Fruit fly (Drosophila melanogaster): ENCODE measurements around the gene dan.

dan gene

DNA sequence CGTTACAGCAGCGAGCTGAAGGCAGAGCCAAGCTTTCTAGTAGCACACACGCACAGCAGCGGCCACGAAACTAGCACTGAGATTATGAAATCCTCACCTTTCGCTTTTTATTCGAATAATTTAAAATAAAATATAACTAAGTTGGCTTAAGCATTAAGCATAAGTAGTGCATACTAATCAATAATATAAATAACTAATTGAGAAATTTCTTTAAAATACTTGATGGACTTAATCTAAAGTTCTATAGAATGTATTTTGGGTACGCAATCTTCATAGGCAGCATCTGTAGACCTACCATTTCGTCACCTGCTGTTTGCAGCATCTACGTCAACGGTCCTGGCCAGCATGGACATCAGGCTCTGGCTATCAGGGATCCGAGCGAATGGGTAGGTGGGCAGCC, 31.8 kb upstream of the dan start (continued):
- peak; percentile 39; the same call in 1 of the 2 replicates for TF ChIP-seq CG31441 (GFP tag; IDR thresholded peaks at IDR 0.05)
- no peak for TF ChIP-seq CG8359 (GFP tag; optimal IDR thresholded peaks at IDR 0.05; ENCODE audit: borderline replicate concordance)
- no peak for TF ChIP-seq CG32532 (GFP tag; IDR thresholded peaks at IDR 0.05)
- TF ChIP-seq CG9215 (GFP tag; IDR thresholded peaks at IDR 0.05) = no peak
- TF ChIP-seq gsb (GFP tag; IDR thresholded peaks at IDR 0.05) = no peak
- TF ChIP-seq Side (GFP tag; optimal IDR thresholded peaks at IDR 0.05) = no peak
- no peak for TF ChIP-seq CG7928 (GFP tag; optimal IDR thresholded peaks at IDR 0.05)
- no peak for TF ChIP-seq B-H2 (GFP tag; optimal IDR thresholded peaks at IDR 0.05)
- TF ChIP-seq Eip74EF (GFP tag; optimal IDR thresholded peaks at IDR 0.05) = no peak
- peak; percentile 19 for TF ChIP-seq CG17359 (tag; optimal IDR thresholded peaks at IDR 0.05)
- no peak for TF ChIP-seq corto (GFP tag; optimal IDR thresholded peaks at IDR 0.05)
- TF ChIP-seq CG17361 (GFP tag; IDR thresholded peaks at IDR 0.05) = no peak
- TF ChIP-seq ac (GFP tag; optimal IDR thresholded peaks at IDR 0.05) = no peak
- TF ChIP-seq CG4854 (GFP tag; optimal IDR thresholded peaks at IDR 0.05) = no peak
- TF ChIP-seq CG15514 (GFP tag; optimal IDR thresholded peaks at IDR 0.05) = peak; percentile 13
- TF ChIP-seq NC2β (GFP tag; optimal IDR thresholded peaks at IDR 0.05) = no peak
- TF ChIP-seq CG2202 (tag; optimal IDR thresholded peaks at IDR 0.05) = no peak
- TF ChIP-seq CG6175 (GFP tag; IDR thresholded peaks at IDR 0.05) = no peak
- no peak for TF ChIP-seq CG7786 (GFP tag; optimal IDR thresholded peaks at IDR 0.05)
- no peak for TF ChIP-seq sim (GFP tag; IDR thresholded peaks at IDR 0.05)
- peak; percentile 34 for TF ChIP-seq Hmr (GFP tag; optimal IDR thresholded peaks at IDR 0.05)
- TF ChIP-seq CG2678 (tag; optimal IDR thresholded peaks at IDR 0.05) = peak; percentile 66
- peak; percentile 5 for TF ChIP-seq Oli (tag; optimal IDR thresholded peaks at IDR 0.05)
- no peak for TF ChIP-seq CG30403 (GFP tag; optimal IDR thresholded peaks at IDR 0.05)
- TF ChIP-seq Six4 (GFP tag; optimal IDR thresholded peaks at IDR 0.05) = no peak
- TF ChIP-seq CG3847 (GFP tag; IDR thresholded peaks at IDR 0.05) = no peak
- TF ChIP-seq Dbx (GFP tag; IDR thresholded peaks at IDR 0.05) = no peak
- no peak for TF ChIP-seq exex (tag; optimal IDR thresholded peaks at IDR 0.05)
- no peak for TF ChIP-seq Max (GFP tag; optimal IDR thresholded peaks at IDR 0.05)
- no peak for TF ChIP-seq ro (GFP tag; IDR thresholded peaks at IDR 0.05)
- TF ChIP-seq D19A (tag; optimal IDR thresholded peaks at IDR 0.05) = no peak
- TF ChIP-seq CG4360 (GFP tag; IDR thresholded peaks at IDR 0.05) = no peak
- TF ChIP-seq Hand (GFP tag; optimal IDR thresholded peaks at IDR 0.05) = peak; percentile 29
- TF ChIP-seq yki (optimal IDR thresholded peaks at IDR 0.05) = no peak
- TF ChIP-seq lilli (GFP tag; optimal IDR thresholded peaks at IDR 0.05) = no peak
- no peak for TF ChIP-seq sd (tag; optimal IDR thresholded peaks at IDR 0.05)
- TF ChIP-seq p53 (GFP tag; optimal IDR thresholded peaks at IDR 0.05) = no peak
- no peak for TF ChIP-seq CG31365 (tag; optimal IDR thresholded peaks at IDR 0.05)
- no peak for TF ChIP-seq Fer2 (tag; optimal IDR thresholded peaks at IDR 0.05)
- no peak for TF ChIP-seq cad (GFP tag; optimal IDR thresholded peaks at IDR 0.05)
- TF ChIP-seq CG18011 (GFP tag; optimal IDR thresholded peaks at IDR 0.05) = no peak
- TF ChIP-seq her (GFP tag; optimal IDR thresholded peaks at IDR 0.05) = no peak
- no peak for TF ChIP-seq lola (GFP tag; optimal IDR thresholded peaks at IDR 0.05)
- no peak for TF ChIP-seq tio (GFP tag; optimal IDR thresholded peaks at IDR 0.05)
- TF ChIP-seq org-1 (GFP tag; optimal IDR thresholded peaks at IDR 0.05) = peak; percentile 10
- TF ChIP-seq CG11695 (GFP tag; IDR thresholded peaks at IDR 0.05) = no peak
- no peak for TF ChIP-seq zen2 (GFP tag; IDR thresholded peaks at IDR 0.05; ENCODE audit: partially characterized antibody)
- TF ChIP-seq CG12391 (tag; optimal IDR thresholded peaks at IDR 0.05) = peak; percentile 5
- TF ChIP-seq dpn (GFP tag; optimal IDR thresholded peaks at IDR 0.05) = no peak
- no peak for TF ChIP-seq HmgZ (tag; optimal IDR thresholded peaks at IDR 0.05)
- TF ChIP-seq otp (GFP tag; IDR thresholded peaks at IDR 0.05) = no peak
- TF ChIP-seq CG4424 (GFP tag; optimal IDR thresholded peaks at IDR 0.05) = no peak

Measured in whole organism, embryonic.